Fruit fly (Drosophila melanogaster) whole organism, embryonic: ENCODE data around the gene Mks1.

Experiments
- Abd-B ChIP-seq: fragments of 200-800 bp; sonication (Bioruptor generic); optimal IDR thresholded peaks from 2 replicates; lab custom pipeline; 2018; ENCODE audit warnings: missing biosample characterization, mild to moderate bottlenecking, missing genetic modification characterization, moderate library complexity
- Blimp-1 ChIP-seq: fragments of 200-800 bp; sonication (Bioruptor generic); optimal IDR thresholded peaks from 3 replicates; lab custom pipeline; 2018; ENCODE audit warnings: missing biosample characterization, missing genetic modification characterization, mild to moderate bottlenecking, moderate library complexity, missing genetic modification reagents
- CG11247 ChIP-seq: fragments of 200-800 bp; sonication (Bioruptor generic); IDR thresholded peaks from 2 replicates; pipeline ENCODE4 v1.3.6; 2022; ENCODE audit warnings: missing biosample characterization, missing genetic modification characterization
- CG11504 ChIP-seq: fragments of 200-800 bp; sonication (Bioruptor generic); optimal IDR thresholded peaks from 3 replicates; lab custom pipeline; 2019; ENCODE audit warnings: missing biosample characterization, mild to moderate bottlenecking, missing genetic modification characterization, moderate library complexity
- CG14667 ChIP-seq: fragments of 200-800 bp; sonication (Bioruptor generic); IDR thresholded peaks from 2 replicates; pipeline ENCODE4 v1.3.6; 2022; ENCODE audit warnings: missing biosample characterization, missing genetic modification characterization
- CG14710 ChIP-seq: fragments of 200-800 bp; sonication (Bioruptor generic); optimal IDR thresholded peaks from 3 replicates; lab custom pipeline; 2019; ENCODE audit warnings: missing biosample characterization, mild to moderate bottlenecking, missing genetic modification characterization, moderate library complexity
- CG15073 ChIP-seq: fragments of 200-800 bp; sonication (Bioruptor generic); optimal IDR thresholded peaks from 2 replicates; lab custom pipeline; 2016; ENCODE audit warnings: missing biosample characterization, missing genetic modification characterization
- CG17385 ChIP-seq: fragments of 200-800 bp; sonication (Bioruptor generic); optimal IDR thresholded peaks from 3 replicates; lab custom pipeline; 2018; ENCODE audit warnings: missing biosample characterization, mild to moderate bottlenecking, missing genetic modification characterization
- CG17612 ChIP-seq: fragments of 200-800 bp; sonication (Bioruptor generic); IDR thresholded peaks from 2 replicates; pipeline ENCODE4 v1.3.6; 2022; ENCODE audit warnings: missing biosample characterization, missing genetic modification characterization
- CG17829 ChIP-seq: fragments of 200-800 bp; optimal IDR thresholded peaks from 2 replicates; lab custom pipeline; 2019; ENCODE audit warnings: missing biosample characterization, mild to moderate bottlenecking, missing genetic modification characterization, moderate library complexity
- CG18599 ChIP-seq: fragments of 200-800 bp; sonication (Bioruptor generic); optimal IDR thresholded peaks from 3 replicates; lab custom pipeline; 2017; ENCODE audit warnings: missing biosample characterization, missing genetic modification characterization, mild to moderate bottlenecking, moderate library complexity, missing genetic modification reagents
- CG2712 ChIP-seq: fragments of 200-800 bp; optimal IDR thresholded peaks from 3 replicates; lab custom pipeline; 2019; ENCODE audit warnings: missing biosample characterization, mild to moderate bottlenecking, missing genetic modification characterization, moderate library complexity
- CG3281 ChIP-seq: fragments of 200-800 bp; sonication (Bioruptor generic); optimal IDR thresholded peaks from 3 replicates; lab custom pipeline; 2017; ENCODE audit warnings: missing biosample characterization, mild to moderate bottlenecking, missing genetic modification characterization
- CG4328 ChIP-seq: fragments of 200-800 bp; sonication (Bioruptor generic); optimal IDR thresholded peaks from 3 replicates; lab custom pipeline; 2017; ENCODE audit warnings: missing biosample characterization, missing genetic modification reagents, missing genetic modification characterization
- CG4730 ChIP-seq: fragments of 200-800 bp; sonication (Bioruptor generic); IDR thresholded peaks from 2 replicates; pipeline ENCODE4 v1.3.6; 2022; ENCODE audit warnings: missing biosample characterization, missing genetic modification characterization
- CG6175 ChIP-seq: fragments of 200-800 bp; sonication (Bioruptor generic); IDR thresholded peaks from 3 replicates; pipeline ENCODE4 v1.3.6; 2022; ENCODE audit warnings: missing biosample characterization, missing genetic modification characterization
- CG6683 ChIP-seq: fragments of 200-800 bp; sonication (Bioruptor generic); optimal IDR thresholded peaks from 2 replicates; lab custom pipeline; 2017; ENCODE audit warnings: missing biosample characterization, mild to moderate bottlenecking, missing genetic modification characterization, missing genetic modification reagents
- CG6765 ChIP-seq: fragments of 200-800 bp; sonication (Bioruptor generic); optimal IDR thresholded peaks from 3 replicates; lab custom pipeline; 2017; ENCODE audit warnings: missing biosample characterization, mild to moderate bottlenecking, missing genetic modification characterization
- CG7357 ChIP-seq: fragments of 200-800 bp; sonication (Bioruptor generic); IDR thresholded peaks from 3 replicates; pipeline ENCODE4 v1.3.6; 2022; ENCODE audit warnings: missing biosample characterization, missing genetic modification characterization
- CG8089 ChIP-seq: fragments of 200-800 bp; sonication (Bioruptor generic); optimal IDR thresholded peaks from 3 replicates; lab custom pipeline; 2016; ENCODE audit warnings: missing biosample characterization, missing genetic modification characterization
- CG8281 ChIP-seq: fragments of 200-800 bp; sonication (Bioruptor generic); optimal IDR thresholded peaks from 2 replicates; lab custom pipeline; 2018; ENCODE audit warnings: missing biosample characterization, mild to moderate bottlenecking, missing genetic modification characterization, moderate library complexity
- CkIIα-i1 ChIP-seq: fragments of 200-800 bp; sonication (Bioruptor generic); IDR thresholded peaks from 2 replicates; pipeline ENCODE4 v1.3.6; 2022; ENCODE audit warnings: missing biosample characterization, missing genetic modification characterization
- CoRest ChIP-seq: fragments of 200-800 bp; sonication (Bioruptor generic); optimal IDR thresholded peaks from 3 replicates; lab custom pipeline; 2018; ENCODE audit warnings: missing biosample characterization, mild to moderate bottlenecking, missing genetic modification characterization, moderate library complexity
- E2f1 ChIP-seq: fragments of 200-800 bp; sonication (Bioruptor generic); IDR thresholded peaks from 2 replicates; pipeline ENCODE4 v1.3.6; 2022; ENCODE audit warnings: missing biosample characterization, missing genetic modification characterization
- Eip74EF ChIP-seq, 2 experiments: fragments of 200-800 bp in 1 of 2; fragments of >200 bp in 1 of 2; sonication (Bioruptor generic) in 1 of 2; optimal IDR thresholded peaks; 2 replicates each; lab custom pipeline; 2017 to 2019; ENCODE audit warnings: missing biosample characterization in 2 of 2, missing genetic modification characterization in 2 of 2, mild to moderate bottlenecking in 1 of 2, moderate library complexity in 1 of 2
- H15 ChIP-seq: fragments of 200-800 bp; sonication (Bioruptor generic); IDR thresholded peaks from 3 replicates; pipeline ENCODE4 v1.3.6; 2022; ENCODE audit warnings: missing biosample characterization, missing genetic modification characterization
- Hsf ChIP-seq: fragments of 200-800 bp; sonication (Bioruptor generic); optimal IDR thresholded peaks from 3 replicates; lab custom pipeline; 2016; ENCODE audit warnings: missing biosample characterization, missing genetic modification characterization
- Jarid2 ChIP-seq: fragments of 200-800 bp; sonication (Bioruptor generic); optimal IDR thresholded peaks from 3 replicates; lab custom pipeline; 2017; ENCODE audit warnings: mild to moderate bottlenecking, missing biosample characterization, missing genetic modification reagents, missing genetic modification characterization
- Neu2 ChIP-seq: fragments of 200-800 bp; sonication (Bioruptor generic); optimal IDR thresholded peaks from 3 replicates; lab custom pipeline; 2016; ENCODE audit warnings: missing biosample characterization, missing genetic modification characterization, borderline replicate concordance
- Poxn ChIP-seq: fragments of 200-800 bp; sonication (Bioruptor generic); IDR thresholded peaks from 2 replicates; pipeline ENCODE4 v1.3.6; 2022; ENCODE audit warnings: missing biosample characterization, missing genetic modification characterization
- Ravus ChIP-seq: fragments of 200-800 bp; sonication (Bioruptor generic); IDR thresholded peaks from 2 replicates; pipeline ENCODE4 v1.3.6; 2022; ENCODE audit warnings: missing biosample characterization, missing genetic modification characterization
- Sox102F ChIP-seq: fragments of 200-800 bp; sonication (Bioruptor generic); optimal IDR thresholded peaks from 2 replicates; lab custom pipeline; 2018; ENCODE audit warnings: missing biosample characterization, mild to moderate bottlenecking, missing genetic modification characterization, moderate library complexity
- Taf1 ChIP-seq: fragments of 200-800 bp; sonication (Bioruptor generic); IDR thresholded peaks from 2 replicates; pipeline ENCODE4 v1.3.6; 2022; ENCODE audit warnings: missing biosample characterization, missing genetic modification characterization
- YL-1 ChIP-seq: fragments of 200-800 bp; sonication (Bioruptor generic); optimal IDR thresholded peaks from 3 replicates; lab custom pipeline; 2017; ENCODE audit warnings: missing biosample characterization, mild to moderate bottlenecking, missing genetic modification characterization
- dm ChIP-seq: fragments of 200-800 bp; sonication (Bioruptor generic); optimal IDR thresholded peaks from 3 replicates; lab custom pipeline; 2016; ENCODE audit warnings: missing biosample characterization, missing genetic modification characterization
- emc ChIP-seq: fragments of 200-800 bp; sonication (Bioruptor generic); optimal IDR thresholded peaks from 2 replicates; lab custom pipeline; 2016; ENCODE audit warnings: missing biosample characterization, missing genetic modification characterization
- ftz-f1 ChIP-seq: fragments of 200-800 bp; sonication (Bioruptor generic); optimal IDR thresholded peaks from 2 replicates; lab custom pipeline; 2016; ENCODE audit warnings: missing biosample characterization, missing genetic modification characterization
- fu2 ChIP-seq: fragments of 200-800 bp; sonication (Bioruptor generic); optimal IDR thresholded peaks from 2 replicates; lab custom pipeline; 2016; ENCODE audit warnings: missing biosample characterization, missing genetic modification characterization
- gt ChIP-seq: fragments of 200-800 bp; sonication (Bioruptor generic); IDR thresholded peaks from 2 replicates; pipeline ENCODE4 v1.3.6; 2022; ENCODE audit warnings: missing biosample characterization, missing genetic modification characterization
- h ChIP-seq: fragments of >200 bp; optimal IDR thresholded peaks from 2 replicates; lab custom pipeline; 2017
- insv ChIP-seq, 2 experiments: fragments of 200-800 bp; sonication (Bioruptor generic); optimal IDR thresholded peaks; 3 replicates each; lab custom pipeline; 2016 to 2018; ENCODE audit warnings: missing biosample characterization in 2 of 2, missing genetic modification characterization in 2 of 2
- inv ChIP-seq: fragments of 200-800 bp; sonication (Bioruptor generic); IDR thresholded peaks from 2 replicates; pipeline ENCODE4 v1.3.6; 2022; ENCODE audit warnings: missing biosample characterization, missing genetic modification characterization; ENCODE audit not compliant: partially characterized antibody
- lov ChIP-seq, 2 experiments: fragments of 200-800 bp in 1 of 2; fragments of >200 bp in 1 of 2; sonication (Bioruptor generic) in 1 of 2; IDR thresholded peaks in 1 of 2; optimal IDR thresholded peaks in 1 of 2; 2 replicates in 1 of 2; 3 replicates in 1 of 2; pipeline versions ENCODE4 v1.3.6 to Lab custom; 2017 to 2022; ENCODE audit warnings: missing biosample characterization in 1 of 2, missing genetic modification characterization in 1 of 2
- nmo ChIP-seq: fragments of 200-800 bp; sonication (Bioruptor generic); optimal IDR thresholded peaks from 2 replicates; lab custom pipeline; 2018; ENCODE audit warnings: missing biosample characterization, mild to moderate bottlenecking, missing genetic modification characterization, moderate library complexity
- p53 ChIP-seq: fragments of 200-800 bp; sonication (Bioruptor generic); optimal IDR thresholded peaks from 2 replicates; lab custom pipeline; 2016; ENCODE audit warnings: missing biosample characterization, missing genetic modification characterization
- tap ChIP-seq: fragments of 200-800 bp; optimal IDR thresholded peaks from 3 replicates; lab custom pipeline; 2019; ENCODE audit warnings: missing biosample characterization, mild to moderate bottlenecking, missing genetic modification characterization, moderate library complexity
- twi ChIP-seq: fragments of 200-800 bp; optimal IDR thresholded peaks from 2 replicates; lab custom pipeline; 2019; ENCODE audit warnings: missing biosample characterization, mild to moderate bottlenecking, missing genetic modification characterization, moderate library complexity
- unc-4 ChIP-seq: fragments of 200-800 bp; sonication (Bioruptor generic); IDR thresholded peaks from 2 replicates; pipeline ENCODE4 v1.3.6; 2022; ENCODE audit warnings: missing biosample characterization, missing genetic modification characterization; ENCODE audit not compliant: partially characterized antibody
- z ChIP-seq: fragments of 200-800 bp; sonication (Bioruptor generic); IDR thresholded peaks from 3 replicates; pipeline ENCODE4 v1.3.6; 2022; ENCODE audit warnings: missing biosample characterization, missing genetic modification characterization

Gene Mks1

DNA sequence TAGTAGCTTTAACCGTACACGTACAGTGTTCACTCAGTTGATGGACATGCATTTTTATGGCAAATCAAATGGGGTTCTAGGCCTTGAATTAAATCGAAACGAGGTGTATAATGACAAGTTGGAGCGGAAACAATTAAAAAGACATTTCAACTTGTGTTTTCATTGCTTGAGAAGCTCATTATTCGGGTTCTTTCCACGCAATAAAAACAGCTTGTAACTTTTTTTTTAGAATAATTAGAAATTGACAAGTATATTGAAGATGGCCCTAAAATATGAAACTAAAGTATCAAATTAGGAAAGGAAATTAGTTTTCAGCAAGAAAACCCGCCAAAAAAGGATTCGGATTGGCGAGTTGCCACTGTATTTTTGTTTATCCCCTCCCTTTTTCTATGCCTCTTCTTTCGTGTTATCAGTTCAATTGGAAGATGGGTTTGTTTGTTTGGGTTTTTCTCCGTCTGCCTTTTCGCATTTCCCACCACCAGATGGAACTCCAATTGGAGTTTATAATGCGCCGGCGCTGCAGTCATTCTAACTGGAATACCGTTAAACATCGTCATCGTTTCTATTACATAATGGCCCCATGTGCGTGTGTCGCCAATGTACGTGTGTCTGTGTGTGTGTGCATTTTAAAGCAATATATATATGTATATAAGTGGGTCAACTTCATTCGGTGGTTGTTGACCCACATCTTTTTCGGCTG is 29.7 kb downstream of the Mks1 start (continued):
- TF ChIP-seq twi (tag; lab: Kevin White, UChicago) (no peak), ftz-f1 (GFP tag; lab: Kevin White, UChicago) (no peak), CG15073 (no peak), lov (optimal IDR thresholded peaks at IDR 0.05; lab: Kevin White, UChicago) (no peak), lov (GFP tag; IDR thresholded peaks at IDR 0.05; lab: Robert Waterston, UW) (no peak), unc-4 (GFP tag; lab: Robert Waterston, UW) (no peak), emc (GFP tag; lab: Kevin White, UChicago) (no peak), Taf1 (GFP tag; lab: Robert Waterston, UW) (no peak), CG14710 (tag; lab: Kevin White, UChicago) (peak; percentile 9), CoRest (tag; lab: Kevin White, UChicago) (peak; percentile 53), CG14667 (GFP tag; lab: Robert Waterston, UW) (no peak), tap (tag; lab: Kevin White, UChicago) (no peak), CG17385 (peak; percentile 52), CG18599 (peak; percentile 65), Sox102F (GFP tag; lab: Kevin White, UChicago) (peak; percentile 58), CG17829 (tag; lab: Kevin White, UChicago) (peak; percentile 15), Abd-B (GFP tag; lab: Kevin White, UChicago) (peak; percentile 55), CG3281 (GFP tag; lab: Kevin White, UChicago) (peak; percentile 61), CG11504 (tag; lab: Kevin White, UChicago) (peak; percentile 78), CG4730 (GFP tag; lab: Robert Waterston, UW) (no peak), dm (no peak), Ravus (no peak), CG8089 (GFP tag; lab: Kevin White, UChicago) (no peak), CG7357 (no peak), inv (no peak), insv (GFP tag; optimal IDR thresholded peaks at IDR 0.05; lab: Kevin White, UChicago) (peak; percentile 66 to 97), CkIIα-i1 (GFP tag; lab: Robert Waterston, UW) (no peak), CG6683 (GFP tag; lab: Kevin White, UChicago) (no peak), CG17612 (GFP tag; lab: Robert Waterston, UW) (no peak), Neu2 (GFP tag; lab: Kevin White, UChicago) (no peak), Blimp-1 (GFP tag; lab: Kevin White, UChicago) (peak; percentile 23), fu2 (GFP tag; lab: Kevin White, UChicago) (peak; percentile 10), h (lab: Kevin White, UChicago) (no peak), CG8281 (no peak), Jarid2 (GFP tag; lab: Kevin White, UChicago) (no peak), Hsf (peak; percentile 35), CG11247 (no peak), YL-1 (GFP tag; lab: Kevin White, UChicago) (no peak), p53 (no peak), CG2712 (peak; percentile 32), CG6765 (GFP tag; lab: Kevin White, UChicago) (peak; percentile 22), E2f1 (GFP tag; lab: Robert Waterston, UW) (peak; percentile 22; the same call in 1 of the 2 replicates), CG4328 (GFP tag; lab: Kevin White, UChicago) (no peak), gt (no peak), Eip74EF (GFP tag; optimal IDR thresholded peaks at IDR 0.05; lab: Kevin White, UChicago) (no peak), H15 (GFP tag; lab: Robert Waterston, UW) (no peak), nmo (GFP tag; lab: Kevin White, UChicago) (peak; percentile 58), Poxn (GFP tag; lab: Robert Waterston, UW) (no peak), CG6175 (GFP tag; lab: Robert Waterston, UW) (no peak), z (GFP tag; lab: Robert Waterston, UW) (no peak)
